Worm (Caenorhabditis elegans) whole organism, young adult: ENCODE data around the gene iglr-1.
"Not testable (repeated sequence)": the region's sequence is repeated elsewhere in the genome, so short reads cannot be mapped to it uniquely, and the experiment has no call there.

ENCODE experiments used
- B0019.2 ChIP-seq: fragments of 200-800 bp; sonication (Bioruptor generic); conservative IDR thresholded peaks from 2 replicates; pipeline ENCODE4 v1.3.6; 2022; ENCODE audit warnings: missing genetic modification reagents, missing genetic modification characterization, missing compliant biosample characterization
- athp-1 ChIP-seq: sonication (generic microtip); optimal IDR thresholded peaks from 2 replicates; lab custom pipeline; 2017; ENCODE audit warnings: mild to moderate bottlenecking, missing genetic modification characterization, missing compliant biosample characterization
- ceh-91 ChIP-seq: fragments of 200-800 bp; sonication (Bioruptor generic); IDR thresholded peaks from 2 replicates; pipeline ENCODE4 v1.3.6; 2022; ENCODE audit warnings: missing genetic modification reagents, missing genetic modification characterization, missing compliant biosample characterization
- gei-17 ChIP-seq: fragments of 200-800 bp; sonication (Bioruptor generic); optimal IDR thresholded peaks from 2 replicates; lab custom pipeline; 2018; ENCODE audit warnings: mild to moderate bottlenecking, missing genetic modification characterization, missing compliant biosample characterization
- madf-3 ChIP-seq: fragments of 200-800 bp; sonication (Bioruptor generic); IDR thresholded peaks from 2 replicates; pipeline ENCODE4 v1.3.6; 2022; ENCODE audit warnings: missing genetic modification reagents, missing genetic modification characterization, missing compliant biosample characterization
- nfya-2 ChIP-seq: fragments of 200-800 bp; sonication (Bioruptor generic); IDR thresholded peaks from 2 replicates; pipeline ENCODE4 v1.3.6; 2022; ENCODE audit warnings: missing genetic modification reagents, missing genetic modification characterization, missing compliant biosample characterization

ce11 chrX:14981620-14982019 lies 9.6 kb downstream of the iglr-1 start:
- not testable (repeated sequence) for TF ChIP-seq nfya-2 (GFP tag; lab: Robert Waterston, UW); ceh-91 (GFP tag; lab: Robert Waterston, UW); athp-1; gei-17; madf-3 (GFP tag; lab: Robert Waterston, UW); B0019.2 (GFP tag; lab: Robert Waterston, UW)
